Worm (Caenorhabditis elegans): Measurements from ENCODE around the gene T11B7.2.

The T11B7.2 gene

ce11 chrIV:8816029-8816428, 28.3 kb downstream of the T11B7.2 start, which contains the start of gene grsp-2 (continued):
- TF ChIP-seq grh-1 (GFP tag; IDR thresholded peaks at IDR 0.05): no peak
- TF ChIP-seq efl-1 (optimal IDR thresholded peaks at IDR 0.05): no peak
- TF ChIP-seq efl-1 (GFP tag; optimal IDR thresholded peaks at IDR 0.05 in 1 of 2): no peak
- no peak for TF ChIP-seq efl-3 (GFP tag; optimal IDR thresholded peaks at IDR 0.05)
- no peak for TF ChIP-seq mef-2 (tag; optimal IDR thresholded peaks at IDR 0.05)
- no peak for TF ChIP-seq nhr-11 (tag; optimal IDR thresholded peaks at IDR 0.05)
- no peak for TF ChIP-seq hlh-4 (tag; optimal IDR thresholded peaks at IDR 0.05)
- no peak for TF ChIP-seq fos-1 (tag; optimal IDR thresholded peaks at IDR 0.05)
- peak; percentile 2 for TF ChIP-seq snu-23 (GFP tag; optimal IDR thresholded peaks at IDR 0.05)
- TF ChIP-seq ceh-88 (GFP tag; IDR thresholded peaks at IDR 0.05): no peak
- no peak for TF ChIP-seq skn-1 (tag; optimal IDR thresholded peaks at IDR 0.05)
- TF ChIP-seq lin-35 (GFP tag; optimal IDR thresholded peaks at IDR 0.05): no peak

ce11 chrIV:8815162-8815561, 29.2 kb downstream of the T11B7.2 start:
- TF ChIP-seq snpc-4 (tag; optimal IDR thresholded peaks at IDR 0.05): no peak
- TF ChIP-seq egl-13 (tag; optimal IDR thresholded peaks at IDR 0.05): no peak
- no peak for TF ChIP-seq F16B12.6 (tag; optimal IDR thresholded peaks at IDR 0.05)
- TF ChIP-seq ztf-11 (tag; optimal IDR thresholded peaks at IDR 0.05): no peak
- no peak for TF ChIP-seq lin-39 (tag; optimal IDR thresholded peaks at IDR 0.05)
- no peak for TF ChIP-seq dsc-1 (tag; optimal IDR thresholded peaks at IDR 0.05)
- no peak for TF ChIP-seq ets-5 (GFP tag; IDR thresholded peaks at IDR 0.05)
- no peak for TF ChIP-seq dpl-1 (GFP tag; optimal IDR thresholded peaks at IDR 0.05)
- TF ChIP-seq fkh-10 (GFP tag; optimal IDR thresholded peaks at IDR 0.05): no peak
- TF ChIP-seq nhr-85 (tag): peak; percentile 84
- TF ChIP-seq jun-1 (tag; optimal IDR thresholded peaks at IDR 0.05): no peak
- TF ChIP-seq lin-13 (GFP tag; optimal IDR thresholded peaks at IDR 0.05): no peak
- no peak for TF ChIP-seq mef-2 (tag; optimal IDR thresholded peaks at IDR 0.05)
- TF ChIP-seq lin-35 (GFP tag; optimal IDR thresholded peaks at IDR 0.05): peak in 1 of 2 experiments; percentile 18
- no peak for TF ChIP-seq unc-98 (GFP tag; IDR thresholded peaks at IDR 0.05)
- TF ChIP-seq isw-1 (GFP tag; IDR thresholded peaks at IDR 0.05): no peak
- peak in 1 of 2 experiments; percentile 31 for TF ChIP-seq lsy-2 (tag; optimal IDR thresholded peaks at IDR 0.05)
- peak; percentile 63 for TF ChIP-seq blmp-1 (tag; optimal IDR thresholded peaks at IDR 0.05)
- peak in 4 of 6 experiments; percentile 17 to 84 (median 32) for TF ChIP-seq elt-3 (tag; optimal IDR thresholded peaks at IDR 0.05)
- TF ChIP-seq tlp-1 (tag; optimal IDR thresholded peaks at IDR 0.05): no peak
- no peak for TF ChIP-seq sup-37 (GFP tag; optimal IDR thresholded peaks at IDR 0.05)
- TF ChIP-seq unc-30 (tag; optimal IDR thresholded peaks at IDR 0.05): no peak
- no peak for TF ChIP-seq C04F5.9 (tag; optimal IDR thresholded peaks at IDR 0.05)
- no peak for TF ChIP-seq elt-2 (tag; optimal IDR thresholded peaks at IDR 0.05)
- TF ChIP-seq fos-1 (tag; optimal IDR thresholded peaks at IDR 0.05): no peak
- no peak for TF ChIP-seq fkh-8 (tag; optimal IDR thresholded peaks at IDR 0.05)
- no peak for TF ChIP-seq efl-1 (optimal IDR thresholded peaks at IDR 0.05)
- TF ChIP-seq efl-1 (GFP tag; optimal IDR thresholded peaks at IDR 0.05 in 1 of 2): no peak
- TF ChIP-seq nhr-20 (tag; optimal IDR thresholded peaks at IDR 0.05): peak; percentile 59
- TF ChIP-seq unc-130 (tag; optimal IDR thresholded peaks at IDR 0.05): no peak
- TF ChIP-seq fkh-4 (tag; optimal IDR thresholded peaks at IDR 0.05; ENCODE audit: borderline replicate concordance): no peak
- no peak for TF ChIP-seq pax-3 (tag; optimal IDR thresholded peaks at IDR 0.05)
- TF ChIP-seq snu-23 (GFP tag; optimal IDR thresholded peaks at IDR 0.05): peak; percentile 51
- TF ChIP-seq sox-4 (tag; optimal IDR thresholded peaks at IDR 0.05): no peak
- TF ChIP-seq vab-15 (tag; optimal IDR thresholded peaks at IDR 0.05): no peak
- no peak for TF ChIP-seq nhr-237 (tag; optimal IDR thresholded peaks at IDR 0.05)
- TF ChIP-seq ceh-88 (GFP tag; IDR thresholded peaks at IDR 0.05): no peak
- TF ChIP-seq lin-14 (GFP tag; optimal IDR thresholded peaks at IDR 0.05): peak; percentile 64
- TF ChIP-seq hlh-17 (GFP tag; optimal IDR thresholded peaks at IDR 0.05; ENCODE audit: borderline replicate concordance): no peak
- TF ChIP-seq aly-2 (tag; optimal IDR thresholded peaks at IDR 0.05): no peak
- no peak for TF ChIP-seq Y116A8C.19 (tag; optimal IDR thresholded peaks at IDR 0.05; ENCODE audit: borderline replicate concordance)
- TF ChIP-seq nhr-47 (tag; optimal IDR thresholded peaks at IDR 0.05): no peak
- no peak for TF ChIP-seq lin-15B (tag; optimal IDR thresholded peaks at IDR 0.05)
- TF ChIP-seq nhr-71 (tag; optimal IDR thresholded peaks at IDR 0.05): peak; percentile 41
- no peak for TF ChIP-seq unc-62 (GFP tag; optimal IDR thresholded peaks at IDR 0.05)
- no peak for TF ChIP-seq ceh-82 (tag; optimal IDR thresholded peaks at IDR 0.05)

All from whole organism, L1 larva.